Fruit fly (Drosophila melanogaster) whole organism, prepupa: ENCODE results near the gene Cht7.

Experiments used
- Blimp-1 ChIP-seq: fragments of 200-800 bp; sonication (Bioruptor generic); optimal IDR thresholded peaks from 3 replicates; lab custom pipeline; 2017; ENCODE audit warnings: missing biosample characterization, missing genetic modification characterization, mild to moderate bottlenecking, moderate library complexity, missing genetic modification reagents
- CG11294 ChIP-seq: fragments of 200-800 bp; sonication (Bioruptor generic); IDR thresholded peaks from 2 replicates; pipeline ENCODE4 v1.3.6; 2022; ENCODE audit warnings: missing biosample characterization, missing genetic modification characterization
- CG15336 ChIP-seq: fragments of 200-800 bp; sonication (Bioruptor generic); IDR thresholded peaks from 2 replicates; pipeline ENCODE4 v1.3.6; 2022; ENCODE audit warnings: missing biosample characterization, missing genetic modification characterization
- CG1621 ChIP-seq: fragments of 200-800 bp; sonication (Bioruptor generic); optimal IDR thresholded peaks from 3 replicates; lab custom pipeline; 2018; ENCODE audit warnings: missing biosample characterization, mild to moderate bottlenecking, missing genetic modification characterization
- CG16779 ChIP-seq: fragments of 200-800 bp; sonication (Bioruptor generic); optimal IDR thresholded peaks from 3 replicates; lab custom pipeline; 2017; ENCODE audit warnings: missing biosample characterization, mild to moderate bottlenecking, missing genetic modification characterization
- CG3032 ChIP-seq: fragments of 200-800 bp; optimal IDR thresholded peaks from 2 replicates; lab custom pipeline; 2019; ENCODE audit warnings: missing biosample characterization, mild to moderate bottlenecking, missing genetic modification characterization, moderate library complexity
- CG31627 ChIP-seq: fragments of 200-800 bp; sonication (Bioruptor generic); optimal IDR thresholded peaks from 3 replicates; lab custom pipeline; 2016; ENCODE audit warnings: missing biosample characterization, missing genetic modification characterization
- CG32006 ChIP-seq: fragments of 200-800 bp; sonication (Bioruptor generic); optimal IDR thresholded peaks from 3 replicates; lab custom pipeline; 2017; ENCODE audit warnings: missing biosample characterization, mild to moderate bottlenecking, missing genetic modification characterization
- CG34406 ChIP-seq: fragments of 200-800 bp; sonication (Bioruptor generic); optimal IDR thresholded peaks from 3 replicates; lab custom pipeline; 2016; ENCODE audit warnings: missing biosample characterization, missing genetic modification characterization
- CG4318 ChIP-seq: fragments of 200-800 bp; sonication (Bioruptor generic); optimal IDR thresholded peaks from 3 replicates; lab custom pipeline; 2017; ENCODE audit warnings: missing biosample characterization, mild to moderate bottlenecking, missing genetic modification characterization
- CG6163 ChIP-seq: fragments of 200-800 bp; sonication (Bioruptor generic); IDR thresholded peaks from 3 replicates; pipeline ENCODE4 v1.3.6; 2022; ENCODE audit warnings: missing biosample characterization, missing genetic modification characterization
- CG6276 ChIP-seq: fragments of 200-800 bp; sonication (Bioruptor generic); optimal IDR thresholded peaks from 2 replicates; lab custom pipeline; 2017; ENCODE audit warnings: missing biosample characterization, mild to moderate bottlenecking, missing genetic modification characterization
- CG6792 ChIP-seq: fragments of 200-800 bp; sonication (Bioruptor generic); optimal IDR thresholded peaks from 3 replicates; lab custom pipeline; 2016; ENCODE audit warnings: missing biosample characterization, missing genetic modification characterization
- CG6808 ChIP-seq: fragments of 200-800 bp; sonication (Bioruptor generic); optimal IDR thresholded peaks from 3 replicates; lab custom pipeline; 2017; ENCODE audit warnings: missing biosample characterization, missing genetic modification characterization, mild to moderate bottlenecking, moderate library complexity, missing genetic modification reagents
- CG7368 ChIP-seq: fragments of 200-800 bp; sonication (Bioruptor generic); optimal IDR thresholded peaks from 3 replicates; lab custom pipeline; 2016; ENCODE audit warnings: missing biosample characterization, missing genetic modification characterization
- CG8119 ChIP-seq: fragments of 200-800 bp; sonication (Bioruptor generic); IDR thresholded peaks from 3 replicates; pipeline ENCODE4 v1.3.6; 2022; ENCODE audit warnings: missing biosample characterization, missing genetic modification characterization
- CG8319 ChIP-seq: fragments of 200-800 bp; sonication (Bioruptor generic); optimal IDR thresholded peaks from 3 replicates; lab custom pipeline; 2016; ENCODE audit warnings: missing biosample characterization, missing genetic modification characterization
- CG8632 ChIP-seq: fragments of 200-800 bp; sonication (Bioruptor generic); optimal IDR thresholded peaks from 3 replicates; lab custom pipeline; 2016; ENCODE audit warnings: missing biosample characterization, missing genetic modification characterization
- CG9139 ChIP-seq: fragments of 200-800 bp; sonication (Bioruptor generic); optimal IDR thresholded peaks from 3 replicates; lab custom pipeline; 2017; ENCODE audit warnings: missing biosample characterization, mild to moderate bottlenecking, missing genetic modification characterization
- Eip78C ChIP-seq: fragments of 200-800 bp; sonication (Bioruptor generic); peaks from one replicate; lab custom pipeline; 2016; ENCODE audit warnings: missing biosample characterization, missing genetic modification characterization
- Eip93F ChIP-seq: fragments of 200-800 bp; sonication (Bioruptor generic); optimal IDR thresholded peaks from 2 replicates; lab custom pipeline; 2016; ENCODE audit warnings: missing biosample characterization, mild to moderate bottlenecking, missing genetic modification characterization
- Ets21C ChIP-seq: fragments of 200-800 bp; sonication (Bioruptor generic); optimal IDR thresholded peaks from 3 replicates; lab custom pipeline; 2016; ENCODE audit warnings: missing biosample characterization, missing genetic modification characterization
- Ets96B ChIP-seq: fragments of 200-800 bp; optimal IDR thresholded peaks from 2 replicates; lab custom pipeline; 2019; ENCODE audit warnings: missing biosample characterization, mild to moderate bottlenecking, missing genetic modification characterization, moderate library complexity
- Gug ChIP-seq: fragments of 200-800 bp; sonication (Bioruptor generic); IDR thresholded peaks from 2 replicates; pipeline ENCODE4 v1.3.6; 2022; ENCODE audit warnings: missing biosample characterization, missing genetic modification characterization
- Hr38 ChIP-seq: sonication (Bioruptor generic); optimal IDR thresholded peaks from 2 replicates; lab custom pipeline; 2016; ENCODE audit warnings: missing biosample characterization, missing genetic modification characterization
- Hr4 ChIP-seq: fragments of 200-800 bp; sonication (Bioruptor generic); optimal IDR thresholded peaks from 3 replicates; lab custom pipeline; 2016; ENCODE audit warnings: missing biosample characterization, missing genetic modification characterization
- OdsH ChIP-seq: fragments of 200-800 bp; sonication (Bioruptor generic); optimal IDR thresholded peaks from 3 replicates; lab custom pipeline; 2016; ENCODE audit warnings: missing biosample characterization, missing genetic modification characterization
- Sox14 ChIP-seq: fragments of 200-800 bp; sonication (Bioruptor generic); optimal IDR thresholded peaks from 3 replicates; lab custom pipeline; 2016; ENCODE audit warnings: missing biosample characterization, missing genetic modification characterization
- achi ChIP-seq: fragments of 200-800 bp; sonication (Bioruptor generic); optimal IDR thresholded peaks from 3 replicates; lab custom pipeline; 2016; ENCODE audit warnings: missing biosample characterization, missing genetic modification characterization
- cyc ChIP-seq: fragments of 200-800 bp; sonication (Bioruptor generic); optimal IDR thresholded peaks from 3 replicates; lab custom pipeline; 2016; ENCODE audit warnings: missing biosample characterization, missing genetic modification characterization
- eg ChIP-seq: fragments of 200-800 bp; sonication (Bioruptor generic); IDR thresholded peaks from 3 replicates; pipeline ENCODE4 v1.3.6; 2022; ENCODE audit warnings: missing biosample characterization, missing genetic modification characterization
- esn ChIP-seq: fragments of 200-800 bp; sonication (Bioruptor generic); optimal IDR thresholded peaks from 2 replicates; lab custom pipeline; 2016; ENCODE audit warnings: missing biosample characterization, mild to moderate bottlenecking, missing genetic modification characterization, moderate library complexity
- fkh ChIP-seq: fragments of 200-800 bp; sonication (Bioruptor generic); optimal IDR thresholded peaks from 3 replicates; lab custom pipeline; 2017; ENCODE audit warnings: missing biosample characterization, mild to moderate bottlenecking, missing genetic modification characterization, moderate library complexity
- lz ChIP-seq: fragments of 200-800 bp; sonication (Bioruptor generic); optimal IDR thresholded peaks from 3 replicates; lab custom pipeline; 2016; ENCODE audit warnings: missing biosample characterization, missing genetic modification characterization
- net ChIP-seq: fragments of 200-800 bp; sonication (Bioruptor generic); optimal IDR thresholded peaks from 3 replicates; lab custom pipeline; 2016; ENCODE audit warnings: missing biosample characterization, missing genetic modification characterization
- pdm3 ChIP-seq: fragments of 200-800 bp; sonication (Bioruptor generic); optimal IDR thresholded peaks from 3 replicates; lab custom pipeline; 2016; ENCODE audit warnings: missing biosample characterization, missing genetic modification characterization
- salr ChIP-seq, 2 experiments: fragments of 200-800 bp; sonication (Bioruptor generic); optimal IDR thresholded peaks; 3 replicates each; lab custom pipeline; 2016 to 2018; ENCODE audit warnings: missing biosample characterization in 2 of 2, missing genetic modification characterization in 2 of 2, mild to moderate bottlenecking in 1 of 2
- spab ChIP-seq: fragments of 200-800 bp; sonication (Bioruptor generic); optimal IDR thresholded peaks from 2 replicates; lab custom pipeline; 2017; ENCODE audit warnings: missing biosample characterization, mild to moderate bottlenecking, missing genetic modification characterization, missing genetic modification reagents
- ss ChIP-seq, 2 experiments: fragments of 200-800 bp; sonication (Bioruptor generic); optimal IDR thresholded peaks; 2 replicates in 1 of 2; 3 replicates in 1 of 2; lab custom pipeline; 2017 to 2018; ENCODE audit warnings: mild to moderate bottlenecking in 2 of 2, missing biosample characterization in 2 of 2, missing genetic modification characterization in 2 of 2, moderate library complexity in 1 of 2
- svp ChIP-seq: fragments of 200-800 bp; sonication (Bioruptor generic); peaks from one replicate; lab custom pipeline; 2016; ENCODE audit warnings: missing biosample characterization, missing genetic modification characterization
- topi ChIP-seq: fragments of 200-800 bp; sonication (Bioruptor generic); optimal IDR thresholded peaks from 3 replicates; lab custom pipeline; 2016; ENCODE audit warnings: missing biosample characterization, missing genetic modification characterization
- vri ChIP-seq: fragments of 200-800 bp; sonication (Bioruptor generic); optimal IDR thresholded peaks from 3 replicates; lab custom pipeline; 2016; ENCODE audit warnings: missing biosample characterization, mild to moderate bottlenecking, missing genetic modification characterization

The Cht7 gene

DNA sequence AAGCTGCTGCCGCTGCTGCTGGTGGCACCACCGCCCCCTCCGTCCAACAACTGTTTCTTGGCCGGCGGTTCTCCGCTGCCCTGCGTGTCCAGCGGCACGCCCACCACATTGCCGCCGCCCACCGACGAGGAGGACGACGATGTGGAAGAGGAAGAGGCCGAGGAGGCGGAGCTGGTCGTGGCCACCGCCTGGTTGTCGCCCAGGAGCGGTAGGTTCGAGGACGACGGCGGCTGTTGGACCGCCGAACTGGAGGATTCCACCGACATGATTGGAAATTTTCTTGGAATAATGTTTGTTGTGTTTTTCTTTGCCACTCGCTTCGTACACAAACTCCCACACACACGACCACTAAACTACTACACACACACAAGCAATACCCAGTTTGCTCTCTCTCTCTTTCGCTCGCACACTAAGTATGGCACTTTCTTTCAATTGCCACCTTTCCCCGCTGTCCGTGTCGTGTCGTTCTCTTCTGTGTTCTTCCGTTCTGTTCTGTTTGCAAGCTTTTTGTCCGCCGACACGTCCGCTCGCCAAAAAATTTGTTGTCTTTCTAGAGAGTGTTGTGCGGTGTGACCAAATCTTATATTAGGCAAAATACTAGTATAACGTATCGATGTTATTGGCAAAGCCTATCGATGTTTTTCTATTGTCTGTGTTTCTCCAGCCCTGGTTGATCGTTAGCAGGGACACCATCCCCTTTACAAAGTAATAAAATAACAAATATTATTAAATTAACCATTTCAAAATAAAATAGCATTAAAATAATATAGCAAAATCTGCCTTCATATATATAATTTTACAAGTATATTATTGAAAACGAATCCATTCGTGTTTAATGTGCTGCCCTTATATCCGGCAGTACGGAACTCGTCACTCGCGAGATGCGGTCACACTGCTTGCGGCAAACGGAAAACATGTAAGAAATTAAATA lies 36.2 kb downstream of the Cht7 start, which contains the start of the genes CG32486 and PAN3 (continued):
- no peak for TF ChIP-seq CG11294
- TF ChIP-seq topi (GFP tag; lab: Kevin White, UChicago) = peak; percentile 11

DNA sequence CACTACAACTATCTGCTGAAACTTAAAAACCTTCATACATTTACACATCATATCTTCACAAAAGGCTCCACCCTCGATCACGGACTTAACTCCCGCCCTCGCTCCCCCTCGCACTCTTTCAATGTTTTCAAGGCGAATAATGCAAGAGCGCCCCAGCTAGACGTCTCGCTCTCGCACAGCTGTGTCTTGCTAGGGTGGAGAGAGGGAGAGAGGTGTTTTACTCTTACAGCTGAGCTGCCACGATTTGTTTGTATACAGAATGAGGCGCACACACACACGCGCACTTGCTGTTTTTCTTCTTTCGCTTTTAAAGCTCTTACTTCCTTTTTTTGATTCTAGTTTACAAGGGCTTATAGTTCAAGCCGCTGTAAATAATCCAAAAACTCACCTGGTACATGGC lies 37.0 kb downstream of the Cht7 start:
- no peak for TF ChIP-seq CG1621
- no peak for TF ChIP-seq CG8632 (GFP tag; lab: Kevin White, UChicago)
- no peak for TF ChIP-seq Eip93F (GFP tag; lab: Kevin White, UChicago)
- peak; percentile 31 for TF ChIP-seq svp (GFP tag; lab: Kevin White, UChicago)
- TF ChIP-seq CG6276 (GFP tag; lab: Kevin White, UChicago) = no peak
- peak; percentile 4 for TF ChIP-seq Eip78C (GFP tag; lab: Kevin White, UChicago)
- peak; percentile 53 for TF ChIP-seq fkh (GFP tag; lab: Kevin White, UChicago)
- peak in 1 of 2 experiments; percentile 26 for TF ChIP-seq ss (GFP tag; optimal IDR thresholded peaks at IDR 0.05; lab: Kevin White, UChicago)
- peak; percentile 15 for TF ChIP-seq Sox14
- no peak for TF ChIP-seq CG6808
- peak; percentile 46 for TF ChIP-seq vri (GFP tag; lab: Kevin White, UChicago)
- TF ChIP-seq CG15336 (GFP tag; lab: Robert Waterston, UW) = 0 out of 2 replicates have a peak, but pooled peaks have one; percentile 9
- TF ChIP-seq Hr38 (GFP tag; lab: Kevin White, UChicago) = no peak
- no peak for TF ChIP-seq esn (GFP tag; lab: Kevin White, UChicago)
- TF ChIP-seq CG31627 (GFP tag; lab: Kevin White, UChicago) = no peak
- 0 out of 3 replicates have a peak, but pooled peaks have one; percentile 11 for TF ChIP-seq CG6163 (GFP tag; lab: Robert Waterston, UW)
- no peak for TF ChIP-seq CG32006 (GFP tag; lab: Kevin White, UChicago)

- TF ChIP-seq CG8119 (peak; percentile 100), CG7368 (GFP tag; lab: Kevin White, UChicago) (peak; percentile 100), Ets96B (tag; lab: Kevin White, UChicago) (peak; percentile 99), vri (GFP tag; lab: Kevin White, UChicago) (peak; percentile 100), CG6808 (peak; percentile 97), Gug (GFP tag; lab: Robert Waterston, UW) (peak; percentile 100), Blimp-1 (GFP tag; lab: Kevin White, UChicago) (peak; percentile 97), CG4318 (GFP tag; lab: Kevin White, UChicago) (peak; percentile 100), eg (peak; percentile 100), CG9139 (GFP tag; lab: Kevin White, UChicago) (peak; percentile 95), spab (GFP tag; lab: Kevin White, UChicago) (peak; percentile 99), salr (GFP tag; optimal IDR thresholded peaks at IDR 0.05; lab: Kevin White, UChicago) (peak; percentile 99), lz (peak; percentile 100), OdsH (GFP tag; lab: Kevin White, UChicago) (peak; percentile 100), Sox14 (peak; percentile 100), CG3032 (tag; lab: Kevin White, UChicago) (peak; percentile 99), Hr4 (GFP tag; lab: Kevin White, UChicago) (peak; percentile 100), CG1621 (peak; percentile 99), pdm3 (GFP tag; lab: Kevin White, UChicago) (peak; percentile 100), cyc (GFP tag; lab: Kevin White, UChicago) (peak; percentile 100), CG32006 (GFP tag; lab: Kevin White, UChicago) (peak; percentile 100), CG6163 (GFP tag; lab: Robert Waterston, UW) (peak; percentile 100), CG16779 (tag; lab: Kevin White, UChicago) (peak; percentile 98), CG6792 (GFP tag; lab: Kevin White, UChicago) (peak; percentile 100), net (peak; percentile 100), fkh (GFP tag; lab: Kevin White, UChicago) (peak; percentile 96), achi (GFP tag; lab: Kevin White, UChicago) (peak; percentile 99), Hr38 (GFP tag; lab: Kevin White, UChicago) (peak; percentile 99), CG34406 (peak; percentile 100), CG8319 (peak; percentile 100), Ets21C (GFP tag; lab: Kevin White, UChicago) (peak; percentile 100)
Measured at dm6 chr3L:3060054-3060979, 46.4 kb downstream of the Cht7 start.
